Fruit fly (Drosophila melanogaster): ENCODE data around the gene alpha4GT1.
A peak's percentile ranks its signal among the peaks of the same experiment; 100 is the strongest.

The alpha4GT1 gene

DNA sequence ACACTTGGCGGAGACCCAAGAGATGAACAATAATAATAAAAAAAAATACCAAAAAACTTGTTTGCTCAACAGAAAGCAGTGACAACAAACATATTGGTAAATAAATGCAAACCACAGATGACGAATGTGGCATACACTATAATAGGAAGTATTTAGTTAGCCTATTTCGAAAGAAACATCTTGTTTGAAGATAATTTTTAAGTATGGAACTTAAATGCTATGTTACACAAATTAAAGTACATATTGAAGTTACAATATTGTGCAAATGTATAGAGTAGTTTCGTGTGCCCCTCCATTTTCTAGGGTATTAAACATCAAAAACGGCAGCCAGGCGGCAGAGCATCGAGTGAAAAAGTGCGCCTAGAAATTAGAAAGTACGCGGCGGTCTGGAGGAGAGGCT, 19.5 kb downstream of the alpha4GT1 start (continued):
- TF ChIP-seq CG8290 (GFP tag; optimal IDR thresholded peaks at IDR 0.05): no peak
- TF ChIP-seq CG8290 (tag; optimal IDR thresholded peaks at IDR 0.05): peak in 1 of 2 experiments; percentile 61
- no peak for TF ChIP-seq ranshi (GFP tag; IDR thresholded peaks at IDR 0.05)
- TF ChIP-seq CG15011 (GFP tag; optimal IDR thresholded peaks at IDR 0.05): no peak
- TF ChIP-seq grn (GFP tag; optimal IDR thresholded peaks at IDR 0.05): no peak
- TF ChIP-seq bsh (GFP tag; optimal IDR thresholded peaks at IDR 0.05): peak in 1 of 2 experiments; percentile 61
- TF ChIP-seq en (GFP tag; optimal IDR thresholded peaks at IDR 0.05): no peak
- TF ChIP-seq CrebB (tag; optimal IDR thresholded peaks at IDR 0.05): no peak
- peak; percentile 42; the same call in 1 of the 2 replicates for TF ChIP-seq E2f1 (GFP tag; IDR thresholded peaks at IDR 0.05)
- no peak for TF ChIP-seq HLHmδ (GFP tag; optimal IDR thresholded peaks at IDR 0.05)
- TF ChIP-seq CG1602 (GFP tag; optimal IDR thresholded peaks at IDR 0.05): no peak
- peak; percentile 57 for TF ChIP-seq grau (tag; optimal IDR thresholded peaks at IDR 0.05)
- TF ChIP-seq CG17385 (GFP tag; optimal IDR thresholded peaks at IDR 0.05): peak; percentile 59
- TF ChIP-seq chif (GFP tag; optimal IDR thresholded peaks at IDR 0.05): no peak
- TF ChIP-seq exex (tag; optimal IDR thresholded peaks at IDR 0.05): no peak
- TF ChIP-seq CG33557 (GFP tag; optimal IDR thresholded peaks at IDR 0.05): no peak
- no peak for TF ChIP-seq Gug (GFP tag; IDR thresholded peaks at IDR 0.05)
- TF ChIP-seq CG2199 (GFP tag; IDR thresholded peaks at IDR 0.05): no peak
- TF ChIP-seq sqz (GFP tag; optimal IDR thresholded peaks at IDR 0.05): peak; percentile 61
- no peak for TF ChIP-seq Mrtf (GFP tag; IDR thresholded peaks at IDR 0.05)
- TF ChIP-seq CG34376 (GFP tag; optimal IDR thresholded peaks at IDR 0.05): no peak
- TF ChIP-seq CG16815 (GFP tag; optimal IDR thresholded peaks at IDR 0.05): no peak
- TF ChIP-seq CG10543 (GFP tag; optimal IDR thresholded peaks at IDR 0.05): no peak
- TF ChIP-seq peb (GFP tag; IDR thresholded peaks at IDR 0.05): no peak
- peak; percentile 67 for TF ChIP-seq stc (GFP tag; IDR thresholded peaks at IDR 0.05)
- peak; percentile 88 for TF ChIP-seq Asciz (GFP tag; optimal IDR thresholded peaks at IDR 0.05)
- peak; percentile 62 for TF ChIP-seq CG5953 (GFP tag; IDR thresholded peaks at IDR 0.05)
- TF ChIP-seq CG10959 (GFP tag; IDR thresholded peaks at IDR 0.05): no peak
- TF ChIP-seq CG10147 (GFP tag; optimal IDR thresholded peaks at IDR 0.05): no peak
- TF ChIP-seq CG4820 (GFP tag; optimal IDR thresholded peaks at IDR 0.05): peak; percentile 12
- TF ChIP-seq CG13296 (GFP tag; optimal IDR thresholded peaks at IDR 0.05): peak; percentile 5
- no peak for TF ChIP-seq CkIIα-i1 (GFP tag; IDR thresholded peaks at IDR 0.05)
- no peak for TF ChIP-seq CG15479 (GFP tag; optimal IDR thresholded peaks at IDR 0.05)
- TF ChIP-seq CG3847 (GFP tag; IDR thresholded peaks at IDR 0.05): no peak
- peak; percentile 80 for TF ChIP-seq Med (GFP tag)
- TF ChIP-seq CG11093 (GFP tag; IDR thresholded peaks at IDR 0.05): peak; percentile 28; the same call in 1 of the 3 replicates
- TF ChIP-seq scrt (GFP tag; optimal IDR thresholded peaks at IDR 0.05): no peak
- TF ChIP-seq Side (GFP tag; optimal IDR thresholded peaks at IDR 0.05): no peak
- peak; percentile 33 for TF ChIP-seq Fer3 (tag; optimal IDR thresholded peaks at IDR 0.05)
- TF ChIP-seq CG1024 (GFP tag; IDR thresholded peaks at IDR 0.05): no peak
- TF ChIP-seq CG17568 (GFP tag; optimal IDR thresholded peaks at IDR 0.05): peak; percentile 40
- TF ChIP-seq sens (GFP tag): peak; percentile 92
- TF ChIP-seq Sox102F (GFP tag; optimal IDR thresholded peaks at IDR 0.05): peak; percentile 86
- TF ChIP-seq CG30403 (GFP tag; optimal IDR thresholded peaks at IDR 0.05): peak; percentile 24
- TF ChIP-seq CG32772 (GFP tag; IDR thresholded peaks at IDR 0.05): 0 out of 2 replicates have a peak, but pooled peaks have one; percentile 42
- peak; percentile 59 for TF ChIP-seq CG15269 (tag; optimal IDR thresholded peaks at IDR 0.05)
- no peak for TF ChIP-seq Mes4 (GFP tag; optimal IDR thresholded peaks at IDR 0.05)
- TF ChIP-seq CG6854 (GFP tag; optimal IDR thresholded peaks at IDR 0.05): no peak
- no peak for TF ChIP-seq Optix (GFP tag; IDR thresholded peaks at IDR 0.05)
- TF ChIP-seq CG32767 (GFP tag; IDR thresholded peaks at IDR 0.05): 0 out of 2 replicates have a peak, but pooled peaks have one; percentile 13
- TF ChIP-seq Stat92E (GFP tag; optimal IDR thresholded peaks at IDR 0.05): no peak
- TF ChIP-seq CG11398 (GFP tag; optimal IDR thresholded peaks at IDR 0.05): no peak

Data from whole organism, embryonic.